Worm (Caenorhabditis elegans) whole organism, L4/young adult: ENCODE measurements around the gene B0432.8.

Experiments used
- W03F9.2 ChIP-seq: fragments of 150-350 bp; optimal IDR thresholded peaks from 2 replicates; lab custom pipeline; 2014; ENCODE audit warnings: missing biosample characterization, missing genetic modification characterization
- dao-5 ChIP-seq: sonication (generic microtip); optimal IDR thresholded peaks from 2 replicates; lab custom pipeline; 2016; ENCODE audit warnings: missing genotype, missing genetic modification characterization, moderate library complexity, missing compliant biosample characterization
- him-1 ChIP-seq: sonication (generic microtip); optimal IDR thresholded peaks from 2 replicates; lab custom pipeline; 2016; ENCODE audit warnings: missing genotype, missing genetic modification reagents, missing genetic modification characterization, missing compliant biosample characterization

DNA sequence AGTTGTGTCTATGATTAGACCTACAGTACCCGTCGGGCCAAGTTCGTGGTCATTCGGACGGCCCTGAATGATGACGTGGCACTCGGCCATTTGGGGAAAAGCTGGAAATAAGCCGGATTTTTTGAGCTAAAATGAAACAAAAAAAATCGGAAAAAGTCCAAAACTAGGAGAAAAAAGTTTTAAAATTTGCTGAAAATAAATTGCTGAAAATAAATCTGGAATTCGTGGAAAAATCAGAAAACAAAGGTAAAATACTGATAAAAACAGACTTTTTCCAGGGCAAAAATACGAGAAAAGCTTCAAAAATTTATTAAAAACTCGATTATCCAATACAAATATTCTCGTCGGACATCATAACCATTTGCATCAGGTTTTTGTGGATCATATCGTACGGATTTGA, 5.1 kb upstream of the B0432.8 start, which contains the start of gene B0432.9:
- TF ChIP-seq him-1 (tag; lab: Kevin White, UChicago) = no peak
- TF ChIP-seq W03F9.2 (tag; lab: Kevin White, UChicago) = no peak
- no peak for TF ChIP-seq dao-5 (tag; lab: Kevin White, UChicago)
